Worm (Caenorhabditis elegans): ENCODE results near the gene K11H3.8.

K11H3.8 gene

ce11 chrIII:9798478-9799157 lies 36.4 kb upstream of the K11H3.8 start, which contains the start of gene ZK632.2:
Gene ZK632.2 (plus strand): TSS chrIII:9799107.
- no peak for TF ChIP-seq egl-27 (tag; optimal IDR thresholded peaks at IDR 0.05)
- no peak for TF ChIP-seq unc-39 (tag; optimal IDR thresholded peaks at IDR 0.05)
- no peak for TF ChIP-seq ZK546.5 (tag; optimal IDR thresholded peaks at IDR 0.05)
- no peak for TF ChIP-seq nhr-23 (tag; optimal IDR thresholded peaks at IDR 0.05)
- TF ChIP-seq lin-15B (tag; optimal IDR thresholded peaks at IDR 0.05): peak; percentile 10
- TF ChIP-seq elt-1 (tag; optimal IDR thresholded peaks at IDR 0.05): no peak
- no peak for TF ChIP-seq fos-1 (tag; optimal IDR thresholded peaks at IDR 0.05)
- peak; percentile 1 for TF ChIP-seq nfya-1 (tag; optimal IDR thresholded peaks at IDR 0.05; ENCODE audit: insufficient read depth)
- TF ChIP-seq unc-62 (GFP tag; optimal IDR thresholded peaks at IDR 0.05): no peak
- TF ChIP-seq jun-1 (tag; optimal IDR thresholded peaks at IDR 0.05): no peak
- TF ChIP-seq hmg-11 (tag; optimal IDR thresholded peaks at IDR 0.05): no peak
- no peak for TF ChIP-seq ceh-9 (tag; optimal IDR thresholded peaks at IDR 0.05)

ce11 chrIII:9802045-9802444 lies 32.9 kb upstream of the K11H3.8 start:
- TF ChIP-seq ama-1 (optimal IDR thresholded peaks at IDR 0.05): peak; percentile 50
- no peak for TF ChIP-seq eor-1 (tag; optimal IDR thresholded peaks at IDR 0.05)
- no peak for TF ChIP-seq mml-1 (tag; optimal IDR thresholded peaks at IDR 0.05)
- no peak for TF ChIP-seq elt-3 (tag; optimal IDR thresholded peaks at IDR 0.05)

ce11 chrIII:9804997-9805610 lies 29.9 kb upstream of the K11H3.8 start, which contains the start of gene riok-3:
Gene riok-3 (minus strand): TSS chrIII:9805011.
- peak; percentile 36 for TF ChIP-seq nhr-23 (tag; optimal IDR thresholded peaks at IDR 0.05)
- no peak for TF ChIP-seq ceh-16 (tag; optimal IDR thresholded peaks at IDR 0.05)
- TF ChIP-seq mdl-1 (tag; optimal IDR thresholded peaks at IDR 0.05): no peak
- TF ChIP-seq eor-1 (tag; optimal IDR thresholded peaks at IDR 0.05): no peak
- TF ChIP-seq unc-39 (tag; optimal IDR thresholded peaks at IDR 0.05): no peak
- TF ChIP-seq skn-1 (tag; optimal IDR thresholded peaks at IDR 0.05): no peak
- TF ChIP-seq elt-2 (tag; optimal IDR thresholded peaks at IDR 0.05): peak; percentile 20
- no peak for TF ChIP-seq ztf-4 (tag; optimal IDR thresholded peaks at IDR 0.05)
- TF ChIP-seq ceh-82 (tag; optimal IDR thresholded peaks at IDR 0.05): no peak
- no peak for TF ChIP-seq hmg-11 (tag; optimal IDR thresholded peaks at IDR 0.05)
- TF ChIP-seq pha-4 (tag; optimal IDR thresholded peaks at IDR 0.05): no peak
- TF ChIP-seq nfya-1 (tag; optimal IDR thresholded peaks at IDR 0.05; ENCODE audit: insufficient read depth): peak; percentile 12
- no peak for TF ChIP-seq fos-1 (tag; optimal IDR thresholded peaks at IDR 0.05)
- no peak for TF ChIP-seq ztf-11 (tag; optimal IDR thresholded peaks at IDR 0.05)
- TF ChIP-seq nhr-25 (tag; optimal IDR thresholded peaks at IDR 0.05): peak; percentile 33
- no peak for TF ChIP-seq elt-3 (tag; optimal IDR thresholded peaks at IDR 0.05)
- no peak for TF ChIP-seq ceh-9 (tag; optimal IDR thresholded peaks at IDR 0.05)
- peak; percentile 62 for TF ChIP-seq ama-1 (optimal IDR thresholded peaks at IDR 0.05)
- no peak for TF ChIP-seq nhr-28 (tag; optimal IDR thresholded peaks at IDR 0.05)
- TF ChIP-seq unc-62 (GFP tag; optimal IDR thresholded peaks at IDR 0.05): no peak
- TF ChIP-seq snpc-4 (tag; optimal IDR thresholded peaks at IDR 0.05): no peak
- no peak for TF ChIP-seq fkh-2 (tag; optimal IDR thresholded peaks at IDR 0.05)
- no peak for TF ChIP-seq egl-5 (tag; optimal IDR thresholded peaks at IDR 0.05)
- TF ChIP-seq R02D3.7 (tag; optimal IDR thresholded peaks at IDR 0.05): no peak
- TF ChIP-seq nhr-67 (tag; optimal IDR thresholded peaks at IDR 0.05): no peak

ce11 chrIII:9806968-9807559 lies 27.9 kb upstream of the K11H3.8 start, which contains the start of gene ZK632.4:
Gene ZK632.4 (minus strand): TSS chrIII:9807454.
- TF ChIP-seq elt-1 (tag; optimal IDR thresholded peaks at IDR 0.05) (no peak), lin-39 (tag; optimal IDR thresholded peaks at IDR 0.05) (no peak), nhr-23 (tag; optimal IDR thresholded peaks at IDR 0.05) (peak; percentile 53), ceh-16 (tag; optimal IDR thresholded peaks at IDR 0.05) (no peak), skn-1 (tag; optimal IDR thresholded peaks at IDR 0.05) (no peak), nhr-76 (tag; optimal IDR thresholded peaks at IDR 0.05) (no peak), tbx-2 (tag; optimal IDR thresholded peaks at IDR 0.05) (no peak), nhr-25 (tag; optimal IDR thresholded peaks at IDR 0.05) (peak; percentile 26), ceh-82 (tag; optimal IDR thresholded peaks at IDR 0.05) (no peak), jun-1 (tag; optimal IDR thresholded peaks at IDR 0.05) (no peak), mdl-1 (tag; optimal IDR thresholded peaks at IDR 0.05) (no peak), nhr-12 (tag; optimal IDR thresholded peaks at IDR 0.05) (no peak), hmg-11 (tag; optimal IDR thresholded peaks at IDR 0.05) (no peak)
